Worm (Caenorhabditis elegans): ENCODE results near the gene T22B2.5.
A peak's percentile ranks its signal among the peaks of the same experiment; 100 is the strongest.

Gene T22B2.5

DNA sequence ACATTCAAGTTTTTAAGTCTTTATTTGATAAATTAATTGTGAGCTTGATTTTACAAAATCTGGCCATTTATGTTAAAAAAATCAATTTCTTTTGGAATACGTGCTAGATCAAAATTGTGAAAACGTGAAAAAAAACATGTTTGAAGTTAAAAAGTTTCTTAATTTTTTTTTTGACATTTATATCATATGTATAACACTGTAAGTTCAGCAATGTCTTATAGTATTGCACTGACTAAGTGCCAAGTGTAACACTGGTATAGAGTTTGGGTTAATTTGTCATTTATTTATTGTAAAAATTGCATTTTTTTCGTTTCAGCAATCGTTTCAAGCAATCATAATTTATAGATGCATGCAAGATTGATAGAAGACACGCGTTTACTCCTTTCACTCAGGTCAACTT lies 26.7 kb upstream of the T22B2.5 start:
- TF ChIP-seq alr-1 (tag; optimal IDR thresholded peaks at IDR 0.05) (no peak), unc-62 (GFP tag; optimal IDR thresholded peaks at IDR 0.05) (no peak), lin-11 (tag; optimal IDR thresholded peaks at IDR 0.05) (no peak), ZK546.5 (tag; optimal IDR thresholded peaks at IDR 0.05) (no peak), gmeb-1 (tag; optimal IDR thresholded peaks at IDR 0.05) (no peak), sma-3 (GFP tag; optimal IDR thresholded peaks at IDR 0.05) (no peak), ztf-11 (tag; optimal IDR thresholded peaks at IDR 0.05) (no peak), peb-1 (tag; optimal IDR thresholded peaks at IDR 0.05) (no peak), nhr-25 (tag; optimal IDR thresholded peaks at IDR 0.05) (no peak)

DNA sequence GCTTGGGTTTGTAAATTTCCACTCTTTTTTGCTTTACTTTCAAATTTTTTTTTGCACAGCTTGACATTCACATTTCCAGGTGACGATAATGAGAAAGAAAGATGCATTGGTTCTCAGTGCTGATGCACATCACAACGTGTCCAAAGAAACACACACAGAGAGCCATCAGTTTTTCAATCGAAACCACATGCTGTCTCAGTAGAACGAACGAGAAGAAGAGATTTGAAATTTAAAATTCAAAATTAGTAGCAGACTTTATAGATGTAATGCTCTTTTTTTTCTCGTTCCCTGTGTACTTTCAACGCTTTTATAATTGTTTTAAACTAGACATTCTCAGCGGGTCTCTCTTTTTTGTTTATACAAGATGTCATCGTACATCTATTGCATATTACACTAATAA lies 26.3 kb upstream of the T22B2.5 start:
- TF ChIP-seq nhr-10 (tag; optimal IDR thresholded peaks at IDR 0.05) (no peak), nhr-23 (tag; optimal IDR thresholded peaks at IDR 0.05) (no peak), nhr-77 (tag; optimal IDR thresholded peaks at IDR 0.05) (no peak), crh-2 (tag; optimal IDR thresholded peaks at IDR 0.05) (no peak), nhr-25 (tag; optimal IDR thresholded peaks at IDR 0.05) (no peak), alr-1 (tag; optimal IDR thresholded peaks at IDR 0.05) (no peak), Y55F3AM.14 (GFP tag; optimal IDR thresholded peaks at IDR 0.05) (no peak), skn-1 (tag; optimal IDR thresholded peaks at IDR 0.05) (no peak), nhr-6 (tag; optimal IDR thresholded peaks at IDR 0.05) (no peak), lin-39 (tag; optimal IDR thresholded peaks at IDR 0.05) (no peak), R02D3.7 (tag; optimal IDR thresholded peaks at IDR 0.05) (no peak), ztf-11 (tag; optimal IDR thresholded peaks at IDR 0.05) (no peak), ceh-82 (tag; optimal IDR thresholded peaks at IDR 0.05) (no peak), mdl-1 (tag; optimal IDR thresholded peaks at IDR 0.05) (no peak), peb-1 (tag; optimal IDR thresholded peaks at IDR 0.05) (no peak), C34F6.9 (tag; optimal IDR thresholded peaks at IDR 0.05) (no peak), elt-1 (tag; optimal IDR thresholded peaks at IDR 0.05) (no peak), mab-5 (tag; optimal IDR thresholded peaks at IDR 0.05) (no peak), nhr-12 (tag; optimal IDR thresholded peaks at IDR 0.05) (no peak)

DNA sequence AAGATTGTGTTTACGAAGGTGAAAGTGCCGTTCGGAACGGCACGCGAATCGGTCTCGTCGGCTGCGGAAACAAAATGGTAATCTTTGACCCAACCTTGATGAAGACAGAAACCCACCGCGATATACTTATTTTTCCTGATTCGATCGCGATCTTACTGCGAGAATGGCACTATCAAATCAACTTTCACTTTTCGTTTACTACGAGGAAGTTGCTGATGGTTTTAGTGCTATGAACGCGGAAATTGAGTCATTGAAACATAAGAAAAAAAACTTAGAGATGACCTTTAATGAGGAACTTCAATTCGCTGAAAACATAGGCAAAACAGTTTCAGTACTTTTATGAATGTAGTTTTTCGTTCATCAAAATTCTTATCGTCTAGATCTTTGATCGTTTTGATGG lies 21.5 kb upstream of the T22B2.5 start:
- TF ChIP-seq nhr-237 (tag; optimal IDR thresholded peaks at IDR 0.05) (no peak), nhr-10 (tag; optimal IDR thresholded peaks at IDR 0.05) (no peak), ztf-1 (GFP tag; conservative IDR thresholded peaks at IDR 0.05) (no peak), nhr-25 (tag; optimal IDR thresholded peaks at IDR 0.05) (peak; percentile 65), lin-11 (tag; optimal IDR thresholded peaks at IDR 0.05) (no peak), gmeb-1 (tag; optimal IDR thresholded peaks at IDR 0.05) (no peak), nhr-129 (tag; optimal IDR thresholded peaks at IDR 0.05) (no peak), lin-13 (GFP tag; optimal IDR thresholded peaks at IDR 0.05) (no peak), C34F6.9 (tag; optimal IDR thresholded peaks at IDR 0.05) (no peak), sma-3 (GFP tag; optimal IDR thresholded peaks at IDR 0.05) (peak; percentile 13), ZK546.5 (tag; optimal IDR thresholded peaks at IDR 0.05) (no peak), blmp-1 (tag; optimal IDR thresholded peaks at IDR 0.05; ENCODE audit: insufficient read depth) (peak; percentile 88), sma-9 (GFP tag; optimal IDR thresholded peaks at IDR 0.05) (peak; percentile 41), sma-9 (tag; optimal IDR thresholded peaks at IDR 0.05) (no peak), sem-4 (tag; optimal IDR thresholded peaks at IDR 0.05) (peak; percentile 5), ztf-4 (tag; optimal IDR thresholded peaks at IDR 0.05) (no peak), ama-1 (optimal IDR thresholded peaks at IDR 0.05) (no peak), nhr-12 (tag; optimal IDR thresholded peaks at IDR 0.05) (no peak), F13H6.1 (tag; optimal IDR thresholded peaks at IDR 0.05) (no peak)

DNA sequence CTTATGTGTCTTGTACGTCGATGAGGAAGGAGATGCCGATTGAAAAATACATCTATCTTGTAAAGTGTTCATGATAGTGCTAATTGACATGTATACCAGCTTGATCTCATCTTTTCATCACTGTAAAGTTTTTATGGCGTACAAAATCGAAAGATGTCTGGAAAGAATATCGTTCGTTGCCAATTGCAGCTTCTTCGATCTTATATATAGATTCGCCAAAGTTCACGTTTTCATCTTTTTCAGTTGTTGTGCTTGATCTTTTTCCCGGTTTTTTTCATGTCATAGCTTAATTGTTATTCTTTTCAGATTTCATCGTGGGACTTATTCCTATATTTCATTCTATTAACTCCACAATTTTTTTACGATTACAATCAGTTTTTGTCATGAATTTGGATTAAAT lies 20.2 kb upstream of the T22B2.5 start, which contains the start of gene adt-3:
adt-3 (plus strand) TSS at position 301 of the 400 bp plus-strand sequence.
- no peak for TF ChIP-seq ztf-11 (tag; optimal IDR thresholded peaks at IDR 0.05)
- no peak for TF ChIP-seq nhr-77 (tag; optimal IDR thresholded peaks at IDR 0.05)

DNA sequence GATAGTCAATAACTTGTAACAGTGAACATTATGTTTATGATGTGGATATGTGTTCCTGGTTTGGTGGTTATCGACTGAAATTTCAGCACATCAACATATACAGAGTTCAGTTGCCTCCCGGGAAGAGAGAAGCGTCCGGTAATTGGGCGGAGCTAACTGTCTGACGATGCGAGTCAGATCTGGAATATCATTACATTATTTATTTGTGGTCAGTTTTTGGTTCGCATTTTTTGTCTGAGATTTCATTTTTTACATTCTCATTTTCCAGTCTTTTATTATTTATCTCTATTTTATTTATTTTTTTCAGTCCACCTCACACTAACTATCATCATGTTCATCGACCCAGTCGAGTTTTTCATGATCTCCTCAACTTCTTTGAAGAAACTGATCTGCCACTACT lies 14.6 kb upstream of the T22B2.5 start, which contains the start of gene T22B2.1:
T22B2.1 (plus strand) TSS at position 301 of the 400 bp plus-strand sequence.
- TF ChIP-seq nhr-10 (tag; optimal IDR thresholded peaks at IDR 0.05) (no peak), unc-55 (GFP tag; optimal IDR thresholded peaks at IDR 0.05) (no peak), skn-1 (tag; optimal IDR thresholded peaks at IDR 0.05) (no peak), ztf-4 (tag; optimal IDR thresholded peaks at IDR 0.05) (no peak), zag-1 (tag; optimal IDR thresholded peaks at IDR 0.05) (no peak), peb-1 (tag; optimal IDR thresholded peaks at IDR 0.05) (no peak), nhr-12 (tag; optimal IDR thresholded peaks at IDR 0.05) (no peak), lin-13 (GFP tag; optimal IDR thresholded peaks at IDR 0.05) (no peak), alr-1 (tag; optimal IDR thresholded peaks at IDR 0.05) (no peak), nhr-6 (tag; optimal IDR thresholded peaks at IDR 0.05) (no peak), sma-3 (GFP tag; optimal IDR thresholded peaks at IDR 0.05) (no peak), ztf-11 (tag; optimal IDR thresholded peaks at IDR 0.05) (no peak), fos-1 (tag; optimal IDR thresholded peaks at IDR 0.05) (no peak), nhr-77 (tag; optimal IDR thresholded peaks at IDR 0.05) (no peak), ceh-82 (tag; optimal IDR thresholded peaks at IDR 0.05) (no peak), snpc-4 (tag; optimal IDR thresholded peaks at IDR 0.05) (no peak), R02D3.7 (tag; optimal IDR thresholded peaks at IDR 0.05) (no peak), nhr-11 (tag; optimal IDR thresholded peaks at IDR 0.05) (no peak), unc-62 (GFP tag; optimal IDR thresholded peaks at IDR 0.05) (no peak), C34F6.9 (tag; optimal IDR thresholded peaks at IDR 0.05) (no peak)

All from whole organism, L2 larva.